Worm (Caenorhabditis elegans) whole organism, dauer: ENCODE results near the gene syx-6.

Experiments
- unc-62 ChIP-seq: sonication (generic microtip); optimal IDR thresholded peaks from 2 replicates; lab custom pipeline; 2017; ENCODE audit warnings: missing biosample characterization, missing genetic modification reagents, missing genetic modification characterization

syx-6 gene

ce11 chrX:3163972-3164575 lies at the start of gene syx-6:
TSS of gene syx-6 (plus strand) at chrX:3164525.
- TF ChIP-seq unc-62 (GFP tag; lab: Kevin White, UChicago) = no peak

- TF ChIP-seq unc-62 (GFP tag; lab: Kevin White, UChicago) = no peak
Observed at ce11 chrX:3115134-3116032, 48.9 kb upstream of the syx-6 start.

- no peak for TF ChIP-seq unc-62 (GFP tag; lab: Kevin White, UChicago)
Observed at ce11 chrX:3116033-3116876, 48.1 kb upstream of the syx-6 start, which contains the start of gene mai-1. TSS of gene mai-1 (minus strand) at chrX:3116589.

- TF ChIP-seq unc-62 (GFP tag; lab: Kevin White, UChicago) = no peak
Observed at ce11 chrX:3117204-3117603, 47.1 kb upstream of the syx-6 start.

ce11 chrX:3118596-3119287 lies 45.6 kb upstream of the syx-6 start:
- TF ChIP-seq unc-62 (GFP tag; lab: Kevin White, UChicago) = no peak

- no peak for TF ChIP-seq unc-62 (GFP tag; lab: Kevin White, UChicago)
Observed at ce11 chrX:3119606-3120005, 44.7 kb upstream of the syx-6 start.

ce11 chrX:3126233-3126632 lies 38.1 kb upstream of the syx-6 start:
- TF ChIP-seq unc-62 (GFP tag; lab: Kevin White, UChicago) = no peak

ce11 chrX:3126979-3127378 lies 37.3 kb upstream of the syx-6 start, which contains the start of gene spc-1:
TSS of gene spc-1 (minus strand) at chrX:3127079.
- no peak for TF ChIP-seq unc-62 (GFP tag; lab: Kevin White, UChicago)

ce11 chrX:3127626-3128142 lies 36.6 kb upstream of the syx-6 start:
- no peak for TF ChIP-seq unc-62 (GFP tag; lab: Kevin White, UChicago)

ce11 chrX:3135186-3135585 lies 29.1 kb upstream of the syx-6 start, which contains the start of gene K10B3.1:
TSS of gene K10B3.1 (plus strand) at chrX:3135486.
- TF ChIP-seq unc-62 (GFP tag; lab: Kevin White, UChicago) = no peak

- no peak for TF ChIP-seq unc-62 (GFP tag; lab: Kevin White, UChicago)
Observed at ce11 chrX:3139516-3140301, 24.6 kb upstream of the syx-6 start.

- no peak for TF ChIP-seq unc-62 (GFP tag; lab: Kevin White, UChicago)
Observed at ce11 chrX:3141704-3142103, 22.6 kb upstream of the syx-6 start.

ce11 chrX:3145265-3145664 lies 19.1 kb upstream of the syx-6 start, which contains the start of gene C15C7.4:
TSS of gene C15C7.4 (plus strand) at chrX:3145565.
- no peak for TF ChIP-seq unc-62 (GFP tag; lab: Kevin White, UChicago)

ce11 chrX:3152361-3152760 lies 12.0 kb upstream of the syx-6 start, which contains the start of gene bbln-1:
TSS of gene bbln-1 (minus strand) at chrX:3152461.
- no peak for TF ChIP-seq unc-62 (GFP tag; lab: Kevin White, UChicago)
